Fruit fly (Drosophila melanogaster): ENCODE measurements around the gene inaF-A.

Gene inaF-A

dm6 chrX:11720138-11720537, 13.6 kb downstream of the inaF-A start, which contains the start of gene Tango10 (continued):
- no peak for TF ChIP-seq CG1024 (GFP tag; IDR thresholded peaks at IDR 0.05)
- TF ChIP-seq Bgb (GFP tag; IDR thresholded peaks at IDR 0.05; ENCODE audit: partially characterized antibody), result peak; percentile 84
- TF ChIP-seq CG11247 (GFP tag; IDR thresholded peaks at IDR 0.05), result no peak
- no peak for TF ChIP-seq CG8478 (optimal IDR thresholded peaks at IDR 0.05)
- TF ChIP-seq CG9817 (tag; optimal IDR thresholded peaks at IDR 0.05), result peak; percentile 43
- peak; percentile 21 for TF ChIP-seq pnt (GFP tag; optimal IDR thresholded peaks at IDR 0.05)
- TF ChIP-seq CG6813 (GFP tag; optimal IDR thresholded peaks at IDR 0.05), result no peak
- no peak for TF ChIP-seq org-1 (GFP tag; optimal IDR thresholded peaks at IDR 0.05)
- peak; percentile 64 for TF ChIP-seq Sin3A (optimal IDR thresholded peaks at IDR 0.05)
- peak; percentile 80 for TF ChIP-seq CG14710 (tag; optimal IDR thresholded peaks at IDR 0.05)
- TF ChIP-seq CG17912 (GFP tag; optimal IDR thresholded peaks at IDR 0.05), result no peak
- TF ChIP-seq MBD-R2 (GFP tag; IDR thresholded peaks at IDR 0.05), result peak; percentile 81
- TF ChIP-seq CG14860 (GFP tag; IDR thresholded peaks at IDR 0.05; ENCODE audit: partially characterized antibody), result peak; percentile 71; the same call in 2 of the 3 replicates
- no peak for TF ChIP-seq CG4328 (GFP tag; optimal IDR thresholded peaks at IDR 0.05)
- no peak for TF ChIP-seq GATAe (GFP tag; conservative IDR thresholded peaks at IDR 0.05)
- TF ChIP-seq Six4 (GFP tag; optimal IDR thresholded peaks at IDR 0.05), result no peak
- no peak for TF ChIP-seq Hr78 (GFP tag; optimal IDR thresholded peaks at IDR 0.05)
- no peak for TF ChIP-seq CG18619 (GFP tag; optimal IDR thresholded peaks at IDR 0.05)
- TF ChIP-seq Sry-β (GFP tag; optimal IDR thresholded peaks at IDR 0.05), result no peak
- no peak for TF ChIP-seq klu (GFP tag; IDR thresholded peaks at IDR 0.05)
- TF ChIP-seq CG11723 (GFP tag; optimal IDR thresholded peaks at IDR 0.05), result no peak
- 0 out of 3 replicates have a peak, but pooled peaks have one; percentile 11 for TF ChIP-seq CG14050 (GFP tag; IDR thresholded peaks at IDR 0.05)
- TF ChIP-seq CG3995 (GFP tag; optimal IDR thresholded peaks at IDR 0.05), result peak; percentile 46
- TF ChIP-seq bigmax (GFP tag; optimal IDR thresholded peaks at IDR 0.05), result no peak
- TF ChIP-seq fu2 (GFP tag; optimal IDR thresholded peaks at IDR 0.05), result peak; percentile 51
- no peak for TF ChIP-seq da (GFP tag; optimal IDR thresholded peaks at IDR 0.05)
- TF ChIP-seq CTCF (GFP tag; optimal IDR thresholded peaks at IDR 0.05), result peak; percentile 24
- no peak for TF ChIP-seq CG4854 (GFP tag; optimal IDR thresholded peaks at IDR 0.05)
- TF ChIP-seq Med (GFP tag), result peak; percentile 78
- TF ChIP-seq cad (GFP tag; optimal IDR thresholded peaks at IDR 0.05), result no peak
- TF ChIP-seq CG12104 (GFP tag; optimal IDR thresholded peaks at IDR 0.05), result no peak
- peak; percentile 83 for TF ChIP-seq Sry-δ (GFP tag; optimal IDR thresholded peaks at IDR 0.05)
- no peak for TF ChIP-seq sr (GFP tag; IDR thresholded peaks at IDR 0.05)
- no peak for TF ChIP-seq CG6254 (GFP tag; optimal IDR thresholded peaks at IDR 0.05)
- TF ChIP-seq CG18011 (GFP tag; optimal IDR thresholded peaks at IDR 0.05), result no peak
- 0 out of 3 replicates have a peak, but pooled peaks have one; percentile 16 for TF ChIP-seq zfh1 (GFP tag; IDR thresholded peaks at IDR 0.05)
- no peak for TF ChIP-seq Lpt (GFP tag; optimal IDR thresholded peaks at IDR 0.05)
- TF ChIP-seq CG10321 (GFP tag; IDR thresholded peaks at IDR 0.05), result no peak
- TF ChIP-seq CkIIα-i1 (GFP tag; IDR thresholded peaks at IDR 0.05), result no peak
- no peak for TF ChIP-seq so (GFP tag; IDR thresholded peaks at IDR 0.05)

DNA sequence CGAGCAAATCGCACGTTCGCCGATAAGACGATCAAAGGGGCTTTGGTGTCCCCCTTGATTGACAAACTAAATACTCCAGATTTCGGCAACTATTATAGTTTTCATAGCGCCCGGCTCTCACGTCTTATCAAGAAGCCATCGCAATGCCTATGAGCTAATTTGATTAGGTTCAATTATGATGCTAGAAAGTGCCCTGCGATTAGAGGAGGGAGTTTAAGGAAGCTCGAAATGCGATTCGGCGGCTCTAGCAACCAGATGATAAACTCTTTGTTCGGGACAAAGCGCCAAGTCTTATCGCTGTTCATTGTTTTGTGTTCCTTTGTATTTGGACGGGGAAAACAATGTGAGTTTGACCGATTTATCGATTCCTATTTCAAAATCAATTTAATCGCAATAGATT, 15.8 kb downstream of the inaF-A start:
- TF ChIP-seq emc (GFP tag; optimal IDR thresholded peaks at IDR 0.05), result no peak
- TF ChIP-seq sug (tag; optimal IDR thresholded peaks at IDR 0.05), result peak; percentile 42
- TF ChIP-seq CG34376 (GFP tag; optimal IDR thresholded peaks at IDR 0.05), result peak; percentile 67
- peak; percentile 73 for TF ChIP-seq exex (tag; optimal IDR thresholded peaks at IDR 0.05)
- no peak for TF ChIP-seq Pdp1 (GFP tag; optimal IDR thresholded peaks at IDR 0.05)
- no peak for TF ChIP-seq Mad (GFP tag; optimal IDR thresholded peaks at IDR 0.05)
- peak; percentile 0 for TF ChIP-seq Med (GFP tag)
- no peak for TF ChIP-seq sqz (GFP tag; optimal IDR thresholded peaks at IDR 0.05)

Data from whole organism, embryonic.